Fruit fly (Drosophila melanogaster): ENCODE data around the gene CG14933.

The CG14933 gene

DNA sequence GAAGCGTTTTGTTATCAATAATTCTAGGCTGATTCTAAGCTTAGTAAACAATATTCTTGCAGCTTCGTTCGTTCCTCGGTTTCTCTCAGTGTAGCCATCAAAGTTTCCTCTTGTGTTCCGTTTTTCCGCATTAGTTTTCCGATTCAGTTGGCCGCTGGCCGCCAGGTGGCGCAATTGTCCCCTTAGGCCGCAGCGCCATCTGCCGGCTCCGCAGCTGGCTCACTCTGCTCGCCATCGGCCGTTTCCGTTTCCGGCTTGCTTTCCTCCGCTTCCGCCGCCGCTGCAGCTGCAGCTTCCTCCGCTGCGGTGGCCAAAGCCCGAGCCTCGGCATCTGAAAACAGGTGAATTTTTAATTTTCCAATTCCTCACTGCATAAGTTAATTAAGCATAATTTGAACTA is 26.3 kb upstream of the CG14933 start (continued):
- TF ChIP-seq chif (GFP tag; optimal IDR thresholded peaks at IDR 0.05) (peak; percentile 95 to 96), ase (GFP tag; IDR thresholded peaks at IDR 0.05) (peak; percentile 92), hbn (GFP tag; IDR thresholded peaks at IDR 0.05; ENCODE audit: partially characterized antibody) (no peak), tap (tag; optimal IDR thresholded peaks at IDR 0.05) (peak; percentile 82), Dip2 (GFP tag; IDR thresholded peaks at IDR 0.05) (no peak), CoRest (tag; optimal IDR thresholded peaks at IDR 0.05) (peak; percentile 80), Sox102F (GFP tag; optimal IDR thresholded peaks at IDR 0.05) (peak; percentile 86), nmo (GFP tag; optimal IDR thresholded peaks at IDR 0.05) (peak; percentile 90), CG8388 (GFP tag; optimal IDR thresholded peaks at IDR 0.05) (peak; percentile 90), Hey (tag; optimal IDR thresholded peaks at IDR 0.05) (peak; percentile 88), CG12769 (tag; optimal IDR thresholded peaks at IDR 0.05) (peak; percentile 66), jumu (GFP tag; optimal IDR thresholded peaks at IDR 0.05) (peak; percentile 82), gfzf (GFP tag; optimal IDR thresholded peaks at IDR 0.05) (peak; percentile 24), CG1602 (GFP tag; optimal IDR thresholded peaks at IDR 0.05) (peak; percentile 82), CG7928 (GFP tag; optimal IDR thresholded peaks at IDR 0.05) (peak; percentile 68), pfk (GFP tag; optimal IDR thresholded peaks at IDR 0.05) (peak; percentile 83), CG12219 (GFP tag; optimal IDR thresholded peaks at IDR 0.05) (peak; percentile 96), rib (GFP tag; IDR thresholded peaks at IDR 0.05) (0 out of 2 replicates have a peak, but pooled peaks have one; percentile 19), CG12155 (GFP tag; optimal IDR thresholded peaks at IDR 0.05) (peak; percentile 78), cato (GFP tag; optimal IDR thresholded peaks at IDR 0.05; ENCODE audit: borderline replicate concordance) (peak; percentile 94), CG18599 (GFP tag; optimal IDR thresholded peaks at IDR 0.05) (peak; percentile 94), CG17328 (GFP tag; IDR thresholded peaks at IDR 0.05) (peak; percentile 97), sc (optimal IDR thresholded peaks at IDR 0.05) (no peak), sc (GFP tag; optimal IDR thresholded peaks at IDR 0.05) (peak; percentile 97), sd (tag; optimal IDR thresholded peaks at IDR 0.05) (no peak), CG3281 (GFP tag; optimal IDR thresholded peaks at IDR 0.05) (peak; percentile 95), GATAe (GFP tag; conservative IDR thresholded peaks at IDR 0.05) (peak; percentile 31; the same call in 1 of the 2 replicates), CG12659 (GFP tag; optimal IDR thresholded peaks at IDR 0.05) (peak; percentile 93), Hmr (GFP tag; optimal IDR thresholded peaks at IDR 0.05) (peak; percentile 95), Xbp1 (GFP tag; optimal IDR thresholded peaks at IDR 0.05) (peak; percentile 95), CG4854 (GFP tag; optimal IDR thresholded peaks at IDR 0.05) (peak; percentile 93), Opbp (GFP tag; IDR thresholded peaks at IDR 0.05; ENCODE audit: partially characterized antibody) (peak; percentile 66; the same call in 2 of the 3 replicates), caup (GFP tag; optimal IDR thresholded peaks at IDR 0.05; ENCODE audit: severe bottlenecking) (peak; percentile 99), CTCF (GFP tag; optimal IDR thresholded peaks at IDR 0.05) (peak; percentile 94), CG7839 (tag; optimal IDR thresholded peaks at IDR 0.05) (peak; percentile 92), Usf (GFP tag; optimal IDR thresholded peaks at IDR 0.05) (peak; percentile 87), CG9215 (GFP tag; IDR thresholded peaks at IDR 0.05) (peak; percentile 56), CG13123 (GFP tag; optimal IDR thresholded peaks at IDR 0.05) (peak; percentile 89), CG4424 (GFP tag; optimal IDR thresholded peaks at IDR 0.05) (peak; percentile 98), bcd (GFP tag; optimal IDR thresholded peaks at IDR 0.05) (peak; percentile 97), CG7963 (GFP tag; IDR thresholded peaks at IDR 0.05; ENCODE audit: partially characterized antibody) (peak; percentile 44; the same call in 1 of the 3 replicates), CG2129 (GFP tag; IDR thresholded peaks at IDR 0.05; ENCODE audit: partially characterized antibody) (no peak), CG4404 (GFP tag; IDR thresholded peaks at IDR 0.05) (peak; percentile 76), slou (GFP tag; optimal IDR thresholded peaks at IDR 0.05) (peak; percentile 91), da (GFP tag; optimal IDR thresholded peaks at IDR 0.05) (peak; percentile 92), CG18764 (GFP tag; optimal IDR thresholded peaks at IDR 0.05) (peak; percentile 96), HmgD (GFP tag; optimal IDR thresholded peaks at IDR 0.05) (peak; percentile 90), salm (tag; optimal IDR thresholded peaks at IDR 0.05) (peak; percentile 75), CG2678 (tag; optimal IDR thresholded peaks at IDR 0.05) (peak; percentile 81), CG10979 (tag; optimal IDR thresholded peaks at IDR 0.05) (peak; percentile 93)
